Worm (Caenorhabditis elegans) whole organism, dauer: Measurements from ENCODE around the gene F19G12.4.
A peak's percentile ranks its signal among the peaks of the same experiment; 100 is the strongest.

Experiments used
- unc-62 ChIP-seq: sonication (generic microtip); optimal IDR thresholded peaks from 2 replicates; lab custom pipeline; 2017; ENCODE audit warnings: missing biosample characterization, missing genetic modification reagents, missing genetic modification characterization

Gene F19G12.4

DNA sequence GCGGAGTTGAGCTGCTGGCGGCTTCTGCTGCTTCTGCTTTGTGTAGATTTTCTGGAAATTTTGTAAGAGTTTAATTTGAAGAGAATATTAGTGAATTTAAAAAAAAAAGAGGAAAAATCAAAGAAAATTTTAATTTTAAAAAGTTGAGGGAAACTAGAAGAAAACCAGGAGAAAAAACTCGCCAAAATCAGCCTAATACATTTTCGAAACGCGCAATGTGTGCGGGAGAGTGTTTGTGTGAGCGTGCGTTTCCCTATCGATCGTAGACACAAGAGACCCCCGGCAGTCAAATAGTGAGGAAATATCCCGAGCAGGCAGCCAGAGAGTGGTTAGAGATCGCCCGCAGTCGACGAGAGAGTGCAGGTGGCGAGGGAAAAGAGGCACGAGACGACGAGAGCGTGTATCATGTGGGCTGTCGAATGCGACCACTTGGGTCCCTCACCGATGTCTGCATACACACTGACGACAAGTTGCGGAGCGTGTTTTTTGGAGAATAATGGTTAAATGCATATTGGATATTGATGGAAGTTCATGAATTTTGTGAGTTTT, 29.6 kb downstream of the F19G12.4 start, which contains the start of gene zfp-3:
Gene zfp-3, minus strand, starts transcription at position 51 of the 549 bp plus-strand sequence.
- TF ChIP-seq unc-62 (GFP tag; lab: Kevin White, UChicago) = peak; percentile 5

DNA sequence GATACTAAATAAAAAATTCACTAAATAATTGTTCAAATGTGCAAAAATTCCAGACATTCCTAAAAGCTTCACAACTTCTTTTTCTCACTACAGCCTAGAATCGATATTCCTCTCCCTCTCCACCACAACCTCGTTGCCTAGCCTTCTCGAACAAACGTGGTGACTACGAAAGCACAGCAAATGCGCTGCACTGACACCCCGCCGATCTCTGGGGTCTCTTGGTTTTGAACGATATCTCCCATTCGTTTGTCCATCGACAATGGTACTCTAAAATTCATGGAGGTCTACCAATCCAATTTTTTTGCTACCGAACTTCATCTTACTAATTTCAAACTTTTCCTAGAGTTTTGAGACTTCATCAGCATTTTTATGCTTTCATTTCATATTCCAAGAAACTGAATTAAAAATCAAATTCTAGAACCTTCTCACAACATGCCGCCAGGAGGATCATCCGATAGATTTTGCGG, 33.3 kb downstream of the F19G12.4 start, which contains the start of gene W05H7.1:
Gene W05H7.1, plus strand, starts transcription at position 417 of the 467 bp plus-strand sequence.
- TF ChIP-seq unc-62 (GFP tag; lab: Kevin White, UChicago) = no peak

DNA sequence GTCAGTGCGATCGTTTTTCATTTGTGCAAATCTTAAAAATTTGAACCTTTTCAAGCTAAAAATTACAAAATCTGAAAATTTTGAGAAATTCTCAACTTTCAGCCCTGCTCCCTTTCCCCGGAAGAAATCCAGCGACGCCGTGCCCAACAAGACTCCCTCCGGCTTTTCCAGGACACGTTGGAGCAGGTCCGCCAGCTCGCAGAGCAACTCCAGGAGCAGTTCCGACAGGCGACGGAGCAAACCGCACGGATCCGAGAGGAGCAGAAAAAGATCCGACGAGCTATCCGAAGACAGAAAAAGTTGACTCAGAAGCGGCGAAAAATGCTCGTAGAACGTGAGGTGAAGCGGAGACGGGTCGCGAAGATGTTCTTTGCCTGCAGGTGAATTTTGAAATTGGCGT, 34.1 kb downstream of the F19G12.4 start:
- no peak for TF ChIP-seq unc-62 (GFP tag; lab: Kevin White, UChicago)

DNA sequence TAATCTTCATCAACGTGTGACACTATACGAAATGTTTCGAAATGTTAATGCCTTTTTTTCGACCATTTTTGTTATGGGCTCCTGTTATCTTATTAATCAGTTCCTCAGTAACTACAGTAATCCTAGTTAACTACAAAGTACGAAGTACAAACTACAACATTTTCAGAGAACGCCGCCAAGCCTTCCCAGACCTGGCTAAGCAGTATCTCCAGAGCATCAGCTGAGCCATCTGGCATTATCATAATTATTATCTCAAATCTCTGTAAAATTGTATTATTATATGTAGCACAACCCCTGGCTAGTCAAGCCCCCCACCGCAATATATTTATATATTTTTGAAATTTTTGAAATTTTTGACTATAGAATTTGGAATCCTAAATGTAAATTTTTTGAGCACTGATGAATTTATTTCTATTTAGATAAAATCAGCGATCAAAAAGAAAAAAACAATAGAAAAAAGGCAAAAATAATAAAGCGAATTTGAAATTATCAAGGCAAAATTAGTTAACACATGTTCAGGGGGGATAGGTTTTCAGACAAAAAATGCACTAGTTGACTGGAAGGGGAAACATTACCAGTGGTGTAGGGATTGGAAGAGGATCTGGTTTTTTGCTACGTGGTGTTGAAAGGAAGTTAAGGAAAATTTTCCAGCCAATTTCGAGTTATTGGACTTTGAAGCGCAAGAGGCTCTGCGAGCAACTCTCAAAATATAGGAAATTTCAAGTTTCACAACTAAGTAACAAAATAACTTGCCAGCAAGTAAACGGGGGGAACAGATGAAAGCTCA, 34.9 kb downstream of the F19G12.4 start:
- no peak for TF ChIP-seq unc-62 (GFP tag; lab: Kevin White, UChicago)

DNA sequence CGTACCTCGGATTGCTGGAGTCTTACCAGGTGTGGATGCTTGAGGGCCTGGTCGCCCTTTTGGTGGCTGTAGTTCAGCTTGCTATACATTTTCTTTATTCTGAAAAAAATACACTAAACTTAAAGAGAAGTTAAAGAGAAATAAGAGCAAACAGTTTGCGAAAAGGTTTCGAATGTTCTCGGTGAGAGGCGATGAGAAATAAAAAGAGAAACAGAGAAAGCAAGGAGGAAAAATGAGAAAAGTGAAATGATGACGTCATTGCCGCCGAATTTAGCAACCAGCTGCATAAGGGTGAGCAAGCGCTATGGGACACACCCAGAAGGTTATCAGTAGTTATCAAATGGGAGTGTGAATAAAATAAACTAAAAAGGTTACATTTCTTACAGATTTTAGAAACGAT, 36.7 kb downstream of the F19G12.4 start, which contains the start of gene cebp-1:
Gene cebp-1, minus strand, starts transcription at position 99 of the 400 bp plus-strand sequence.
- TF ChIP-seq unc-62 (GFP tag; lab: Kevin White, UChicago) = no peak

DNA sequence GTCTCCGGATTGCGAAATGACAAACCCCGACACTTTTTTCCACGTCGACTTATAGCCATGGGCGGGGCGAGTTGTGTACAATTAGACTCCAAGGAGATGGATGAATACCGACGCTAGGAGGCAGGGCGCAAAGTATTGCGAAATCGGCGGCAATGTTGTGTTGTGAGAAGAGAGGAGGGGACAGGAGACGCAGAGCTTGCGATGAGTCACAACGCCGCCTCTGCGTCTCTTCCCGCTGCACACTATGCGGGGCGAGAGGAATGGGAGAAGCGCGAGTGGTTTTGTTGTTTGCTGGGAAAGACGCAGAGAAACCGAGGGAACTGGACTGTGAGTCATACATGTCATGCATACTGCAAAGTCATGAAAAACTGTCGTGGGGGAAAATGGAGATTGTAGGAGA, 37.3 kb downstream of the F19G12.4 start:
- TF ChIP-seq unc-62 (GFP tag; lab: Kevin White, UChicago) = no peak

DNA sequence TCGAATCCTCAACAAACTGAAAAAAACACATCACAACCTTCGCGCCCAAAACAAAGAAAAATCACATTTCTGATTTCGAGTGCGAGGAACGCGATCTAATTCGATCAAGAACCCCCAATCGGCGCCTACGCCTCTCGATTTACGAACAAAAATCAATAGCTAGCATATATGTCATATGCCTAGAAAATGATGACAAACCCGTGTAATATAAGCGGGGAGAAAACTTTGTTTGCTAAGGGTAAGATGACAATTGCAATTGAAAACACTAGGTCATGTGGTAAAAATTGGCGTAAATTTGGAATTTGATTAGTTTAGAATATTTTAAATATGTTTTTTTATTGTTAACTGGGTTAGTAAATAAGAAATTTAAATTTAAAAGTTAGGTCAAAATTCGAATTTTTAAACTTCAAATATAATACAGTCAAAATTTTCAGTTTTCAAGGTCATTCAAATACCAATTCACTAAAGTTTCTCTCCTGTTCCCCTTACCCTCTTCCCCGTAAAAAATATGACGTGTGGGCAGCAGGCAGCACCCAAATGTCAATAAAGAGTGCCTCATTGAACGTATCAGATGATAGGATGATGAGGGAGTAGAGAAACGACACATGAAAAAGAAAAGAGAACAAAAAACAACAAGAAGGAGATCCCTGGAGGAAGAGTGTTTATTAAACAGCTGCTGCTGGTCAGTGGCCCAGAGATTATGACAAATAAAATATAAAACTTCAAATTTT, 39.4 kb downstream of the F19G12.4 start:
- TF ChIP-seq unc-62 (GFP tag; lab: Kevin White, UChicago) = no peak

DNA sequence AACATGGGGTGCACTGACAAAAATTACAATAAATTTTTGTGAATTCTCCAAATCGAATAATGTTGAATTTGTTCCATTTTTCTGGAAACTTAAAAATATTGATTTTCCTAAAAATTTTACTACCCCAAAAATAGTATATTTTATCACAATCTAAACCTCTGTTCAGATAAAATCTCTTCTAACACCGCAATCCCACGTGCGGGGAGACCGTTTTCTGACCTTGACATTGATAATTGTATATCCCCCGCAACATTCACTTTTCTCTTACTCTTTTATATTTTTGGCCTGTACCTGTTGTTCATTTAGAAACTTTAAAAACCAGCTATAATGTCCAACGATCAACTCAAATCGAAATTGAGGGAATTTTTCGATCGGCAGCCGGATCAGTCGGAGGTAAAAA, 41.7 kb downstream of the F19G12.4 start, which contains the start of gene D1005.2:
Gene D1005.2, plus strand, starts transcription at position 230 of the 400 bp plus-strand sequence.
- no peak for TF ChIP-seq unc-62 (GFP tag; lab: Kevin White, UChicago)

DNA sequence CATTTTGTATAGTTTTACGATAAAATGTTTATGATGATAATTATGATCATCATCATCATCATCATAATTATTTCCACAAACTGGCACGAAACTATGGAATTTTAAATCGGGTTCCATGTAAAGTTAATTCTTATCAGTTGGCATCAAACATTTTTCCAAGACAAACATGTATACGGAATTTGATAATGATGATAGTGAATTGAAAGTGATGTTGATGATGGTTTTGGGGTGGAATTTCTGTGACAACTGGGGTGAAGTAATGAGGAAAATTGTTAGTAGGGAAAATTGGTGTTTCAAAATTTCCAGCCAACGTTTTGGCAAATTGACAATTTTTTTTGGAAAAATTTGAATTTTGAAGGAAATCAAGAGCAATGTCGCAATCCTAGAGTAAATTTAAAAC, 42.7 kb downstream of the F19G12.4 start:
- TF ChIP-seq unc-62 (GFP tag; lab: Kevin White, UChicago) = no peak

DNA sequence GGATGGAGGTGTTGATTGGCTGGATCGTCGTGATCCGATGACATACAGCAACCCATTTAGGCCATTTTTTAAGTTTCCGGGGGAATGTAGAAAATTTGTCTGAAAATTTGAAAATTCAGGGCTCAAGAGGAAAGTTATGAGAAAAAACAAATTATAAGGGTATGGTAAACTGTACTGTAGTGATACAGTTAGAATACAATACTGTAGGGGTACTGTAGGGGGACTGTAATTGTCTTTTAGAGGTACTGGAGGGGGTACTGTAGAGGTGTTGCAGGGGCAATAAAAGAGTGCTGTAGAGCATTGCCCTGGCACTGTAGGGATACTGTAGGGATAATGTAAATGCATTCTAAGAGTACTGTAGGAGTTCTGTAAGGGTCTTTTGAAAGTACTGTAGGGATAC, 47.6 kb downstream of the F19G12.4 start, which contains the start of gene D1005.6:
Gene D1005.6, minus strand, starts transcription at position 101 of the 400 bp plus-strand sequence.
- no peak for TF ChIP-seq unc-62 (GFP tag; lab: Kevin White, UChicago)
